Worm (Caenorhabditis elegans) whole organism, midembryonic: Measurements from ENCODE around the gene T16G1.5.

Experiments
- T22C8.4 ChIP-seq: fragments of 200-800 bp; sonication (Bioruptor generic); IDR thresholded peaks from 2 replicates; pipeline ENCODE4 v1.3.6; 2022; ENCODE audit warnings: missing genetic modification characterization, missing compliant biosample characterization
- cog-1 ChIP-seq: sonication (generic microtip); optimal IDR thresholded peaks from 2 replicates; lab custom pipeline; 2016; ENCODE audit warnings: missing genetic modification characterization, missing compliant biosample characterization
- flt-1 ChIP-seq: fragments of 200-800 bp; sonication (Bioruptor generic); IDR thresholded peaks from 2 replicates; pipeline ENCODE4 v1.3.6; 2022; ENCODE audit warnings: missing genetic modification characterization, missing compliant biosample characterization
- med-1 ChIP-seq: sonication (generic microtip); optimal IDR thresholded peaks from 2 replicates; lab custom pipeline; 2017; ENCODE audit warnings: missing genetic modification characterization, mild to moderate bottlenecking, missing compliant biosample characterization, antibody characterized with exemption, missing genetic modification reagents; ENCODE audit not compliant: insufficient read depth
- ref-1 ChIP-seq: fragments of 200-800 bp; sonication (Bioruptor generic); conservative IDR thresholded peaks from 2 replicates; pipeline ENCODE4 v1.3.6; 2022; ENCODE audit warnings: missing genetic modification reagents, missing genetic modification characterization, missing compliant biosample characterization
- tab-1 ChIP-seq: fragments of 200-800 bp; sonication (Bioruptor generic); IDR thresholded peaks from 2 replicates; pipeline ENCODE4 v1.3.6; 2022; ENCODE audit warnings: missing genetic modification characterization, missing compliant biosample characterization
- ztf-23 ChIP-seq: fragments of 200-800 bp; sonication (Bioruptor generic); IDR thresholded peaks from 2 replicates; pipeline ENCODE4 v1.3.6; 2022; ENCODE audit warnings: missing genetic modification reagents, missing genetic modification characterization, missing compliant biosample characterization
- ztf-29 ChIP-seq: fragments of 200-800 bp; sonication (Bioruptor generic); IDR thresholded peaks from 2 replicates; pipeline ENCODE4 v1.3.6; 2022; ENCODE audit warnings: missing genetic modification reagents, missing genetic modification characterization, missing compliant biosample characterization

DNA sequence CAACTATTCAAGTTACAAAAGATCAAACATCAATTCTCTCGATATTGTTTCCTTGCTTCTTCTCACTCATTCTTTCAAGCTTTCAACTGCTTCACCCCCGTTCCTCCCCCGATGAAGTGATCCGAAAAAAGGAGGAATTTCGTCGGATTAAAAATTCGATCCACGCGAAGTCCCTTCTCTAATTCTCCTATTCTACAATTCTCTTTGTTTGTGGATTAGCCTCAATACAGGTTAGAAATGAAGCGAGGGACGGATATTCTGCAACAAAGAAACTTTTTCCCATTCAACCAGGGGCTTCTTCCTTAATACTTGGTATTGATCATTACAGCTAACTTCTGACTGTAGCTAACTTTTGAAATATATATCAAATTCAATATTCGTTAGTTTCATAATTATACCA lies 5.4 kb upstream of the T16G1.5 start, which contains the start of gene grl-2:
- no peak for TF ChIP-seq ztf-23 (GFP tag; lab: Robert Waterston, UW)
- no peak for TF ChIP-seq flt-1
- no peak for TF ChIP-seq tab-1 (GFP tag; lab: Robert Waterston, UW)
- no peak for TF ChIP-seq cog-1 (tag; lab: Kevin White, UChicago)
- no peak for TF ChIP-seq med-1
- no peak for TF ChIP-seq T22C8.4 (GFP tag; lab: Robert Waterston, UW)
- no peak for TF ChIP-seq ref-1
- no peak for TF ChIP-seq ztf-29 (GFP tag; lab: Robert Waterston, UW)
